Worm (Caenorhabditis elegans): ENCODE measurements around the gene sap-140.

ce11 chrIII:7491931-7492330, 7.6 kb upstream of the sap-140 start:
- TF ChIP-seq dao-5 (tag; optimal IDR thresholded peaks at IDR 0.05) (no peak), W03F9.2 (tag; optimal IDR thresholded peaks at IDR 0.05) (no peak)
